Fruit fly (Drosophila melanogaster): ENCODE results near the gene mRpL11.

Gene mRpL11

dm6 chr3R:14486469-14486868 is 25.2 kb upstream of the mRpL11 start (continued):
- TF ChIP-seq CG14050 (GFP tag; IDR thresholded peaks at IDR 0.05), result no peak
- TF ChIP-seq dysf (GFP tag; IDR thresholded peaks at IDR 0.05), result no peak
- no peak for TF ChIP-seq CG2120 (GFP tag; optimal IDR thresholded peaks at IDR 0.05)
- TF ChIP-seq fu2 (GFP tag; optimal IDR thresholded peaks at IDR 0.05), result no peak
- no peak for TF ChIP-seq slbo (GFP tag; IDR thresholded peaks at IDR 0.05)
- no peak for TF ChIP-seq Hsf (GFP tag; optimal IDR thresholded peaks at IDR 0.05)
- no peak for TF ChIP-seq ap (GFP tag; IDR thresholded peaks at IDR 0.05)
- TF ChIP-seq sc (optimal IDR thresholded peaks at IDR 0.05), result no peak
- TF ChIP-seq sc (GFP tag; optimal IDR thresholded peaks at IDR 0.05), result no peak
- TF ChIP-seq C15 (GFP tag; IDR thresholded peaks at IDR 0.05), result no peak
- no peak for TF ChIP-seq HHEX (GFP tag; optimal IDR thresholded peaks at IDR 0.05)
- TF ChIP-seq vfl (GFP tag; optimal IDR thresholded peaks at IDR 0.05), result no peak
- TF ChIP-seq CG13287 (GFP tag; IDR thresholded peaks at IDR 0.05; ENCODE audit: partially characterized antibody), result no peak
- TF ChIP-seq gcm2 (GFP tag; optimal IDR thresholded peaks at IDR 0.05), result no peak
- TF ChIP-seq Camta (GFP tag; optimal IDR thresholded peaks at IDR 0.05), result no peak
- TF ChIP-seq CG17568 (GFP tag; optimal IDR thresholded peaks at IDR 0.05), result no peak
- no peak for TF ChIP-seq ham (GFP tag; IDR thresholded peaks at IDR 0.05)
- TF ChIP-seq CG33557 (GFP tag; optimal IDR thresholded peaks at IDR 0.05), result no peak
- TF ChIP-seq chn (GFP tag; optimal IDR thresholded peaks at IDR 0.05), result no peak
- TF ChIP-seq Pdp1 (GFP tag; optimal IDR thresholded peaks at IDR 0.05), result no peak

- TF ChIP-seq YL-1 (GFP tag; optimal IDR thresholded peaks at IDR 0.05), result no peak
- peak; percentile 29 for TF ChIP-seq CG10979 (tag; optimal IDR thresholded peaks at IDR 0.05)
- TF ChIP-seq sens (GFP tag), result peak; percentile 67
- TF ChIP-seq fd102C (GFP tag; optimal IDR thresholded peaks at IDR 0.05), result no peak
- TF ChIP-seq CG34422 (GFP tag; IDR thresholded peaks at IDR 0.05), result no peak
- no peak for TF ChIP-seq CG10274 (GFP tag; optimal IDR thresholded peaks at IDR 0.05)
- TF ChIP-seq CG7839 (tag; optimal IDR thresholded peaks at IDR 0.05), result peak; percentile 31
- TF ChIP-seq Camta (GFP tag; optimal IDR thresholded peaks at IDR 0.05), result no peak
- peak; percentile 6 for TF ChIP-seq CG13424 (tag; optimal IDR thresholded peaks at IDR 0.05)
- TF ChIP-seq ap (GFP tag; IDR thresholded peaks at IDR 0.05), result no peak
- peak; percentile 24 for TF ChIP-seq Blimp-1 (GFP tag; optimal IDR thresholded peaks at IDR 0.05)
- 0 out of 2 replicates have a peak, but pooled peaks have one; percentile 22 for TF ChIP-seq Oaz (GFP tag; IDR thresholded peaks at IDR 0.05)
- peak in 1 of 3 experiments; percentile 8 for TF ChIP-seq lola (GFP tag; optimal IDR thresholded peaks at IDR 0.05)
- TF ChIP-seq Sox102F (GFP tag; optimal IDR thresholded peaks at IDR 0.05), result peak; percentile 5
- no peak for TF ChIP-seq Dfd (GFP tag; optimal IDR thresholded peaks at IDR 0.05)
- TF ChIP-seq crc (GFP tag; optimal IDR thresholded peaks at IDR 0.05), result no peak
- 0 out of 2 replicates have a peak, but pooled peaks have one; percentile 11 for TF ChIP-seq lmd (GFP tag; IDR thresholded peaks at IDR 0.05)
- TF ChIP-seq dmrt99B (tag; optimal IDR thresholded peaks at IDR 0.05), result peak; percentile 40
- no peak for TF ChIP-seq CG18764 (GFP tag; optimal IDR thresholded peaks at IDR 0.05)
- no peak for TF ChIP-seq Tbp (GFP tag; optimal IDR thresholded peaks at IDR 0.05)
- no peak for TF ChIP-seq Rfx (GFP tag; IDR thresholded peaks at IDR 0.05)
- no peak for TF ChIP-seq CG6272 (GFP tag; IDR thresholded peaks at IDR 0.05)
- TF ChIP-seq ash1 (GFP tag; optimal IDR thresholded peaks at IDR 0.05), result no peak
- peak in 1 of 2 experiments; percentile 21 for TF ChIP-seq bsh (GFP tag; optimal IDR thresholded peaks at IDR 0.05)
- no peak for TF ChIP-seq twi (tag; optimal IDR thresholded peaks at IDR 0.05)
- TF ChIP-seq Oli (tag; optimal IDR thresholded peaks at IDR 0.05), result peak; percentile 39
- no peak for TF ChIP-seq dati (GFP tag; IDR thresholded peaks at IDR 0.05)
- no peak for TF ChIP-seq CG17359 (tag; optimal IDR thresholded peaks at IDR 0.05)
- TF ChIP-seq Rx (GFP tag; IDR thresholded peaks at IDR 0.05), result peak; percentile 13; the same call in 1 of the 2 replicates
- TF ChIP-seq CG6791 (GFP tag; IDR thresholded peaks at IDR 0.05; ENCODE audit: partially characterized antibody), result no peak
- TF ChIP-seq dm (GFP tag; optimal IDR thresholded peaks at IDR 0.05), result no peak
- no peak for TF ChIP-seq CG13624 (GFP tag; optimal IDR thresholded peaks at IDR 0.05)
- no peak for TF ChIP-seq danr (GFP tag; IDR thresholded peaks at IDR 0.05)
Measured at dm6 chr3R:14492287-14492889, 19.2 kb upstream of the mRpL11 start.

Measured in whole organism, embryonic.